Fruit fly (Drosophila melanogaster): ENCODE data around the gene wol.

- no peak for TF ChIP-seq CTCF (optimal IDR thresholded peaks at IDR 0.05)
- no peak for TF ChIP-seq CG8478 (optimal IDR thresholded peaks at IDR 0.05)
Observed at dm6 chr2L:8311741-8312140, 9.0 kb upstream of the wol start.

All from S2 (cell line).